Fruit fly (Drosophila melanogaster) whole organism, embryonic: Measurements from ENCODE around the gene CG14227.

Experiments
- BEAF-32 ChIP-seq: fragments of 200-800 bp; sonication (Bioruptor generic); optimal IDR thresholded peaks from 3 replicates; lab custom pipeline; 2017; ENCODE audit warnings: missing biosample characterization, missing genetic modification characterization, mild to moderate bottlenecking, moderate library complexity, missing genetic modification reagents
- CG12219 ChIP-seq: fragments of 200-800 bp; sonication (Bioruptor generic); optimal IDR thresholded peaks from 3 replicates; lab custom pipeline; 2018; ENCODE audit warnings: missing biosample characterization, mild to moderate bottlenecking, missing genetic modification characterization
- CG12236 ChIP-seq: fragments of 200-800 bp; sonication (Bioruptor generic); optimal IDR thresholded peaks from 2 replicates; lab custom pipeline; 2016; ENCODE audit warnings: missing biosample characterization, missing genetic modification characterization
- CG14965 ChIP-seq: fragments of 200-800 bp; sonication (Bioruptor generic); optimal IDR thresholded peaks from 2 replicates; lab custom pipeline; 2016; ENCODE audit warnings: missing biosample characterization, missing genetic modification characterization, borderline replicate concordance
- CG1603 ChIP-seq: fragments of 200-800 bp; sonication (Bioruptor generic); optimal IDR thresholded peaks from 2 replicates; lab custom pipeline; 2019; ENCODE audit warnings: missing biosample characterization, mild to moderate bottlenecking, missing genetic modification characterization, moderate library complexity
- CG1647 ChIP-seq: fragments of 200-800 bp; sonication (Bioruptor generic); optimal IDR thresholded peaks from 3 replicates; lab custom pipeline; 2016; ENCODE audit warnings: missing biosample characterization, missing genetic modification characterization
- CG18476 ChIP-seq: fragments of 200-800 bp; sonication (Bioruptor generic); optimal IDR thresholded peaks from 2 replicates; lab custom pipeline; 2016; ENCODE audit warnings: missing biosample characterization, mild to moderate bottlenecking, missing genetic modification characterization
- CG2199 ChIP-seq: fragments of 200-800 bp; sonication (Bioruptor generic); IDR thresholded peaks from 3 replicates; pipeline ENCODE4 v1.3.6; 2022; ENCODE audit warnings: missing biosample characterization, missing genetic modification characterization
- CG32772 ChIP-seq: fragments of 200-800 bp; sonication (Bioruptor generic); IDR thresholded peaks from 2 replicates; pipeline ENCODE4 v1.3.6; 2022; ENCODE audit warnings: missing biosample characterization, missing genetic modification characterization
- CG3726 ChIP-seq: fragments of 200-800 bp; sonication (Bioruptor generic); IDR thresholded peaks from 3 replicates; pipeline ENCODE4, ENCODE4 v1.3.6; 2022; ENCODE audit warnings: missing biosample characterization, missing genetic modification characterization
- CG3995 ChIP-seq: fragments of 200-800 bp; sonication (Bioruptor generic); optimal IDR thresholded peaks from 3 replicates; lab custom pipeline; 2016; ENCODE audit warnings: missing biosample characterization, missing genetic modification characterization
- CG6854 ChIP-seq: fragments of 200-800 bp; sonication (Bioruptor generic); optimal IDR thresholded peaks from 3 replicates; lab custom pipeline; 2017; ENCODE audit warnings: missing biosample characterization, mild to moderate bottlenecking, missing genetic modification characterization
- CG7963 ChIP-seq: fragments of 200-800 bp; sonication (Bioruptor generic); IDR thresholded peaks from 3 replicates; pipeline ENCODE4 v1.3.6; 2022; ENCODE audit warnings: missing biosample characterization, missing genetic modification characterization; ENCODE audit not compliant: partially characterized antibody
- CG8089 ChIP-seq: fragments of 200-800 bp; sonication (Bioruptor generic); optimal IDR thresholded peaks from 3 replicates; lab custom pipeline; 2016; ENCODE audit warnings: missing biosample characterization, missing genetic modification characterization
- CG8290 ChIP-seq, 3 experiments: fragments of 200-800 bp; sonication (Bioruptor generic); optimal IDR thresholded peaks; 2 replicates each; lab custom pipeline; 2016 to 2019; ENCODE audit warnings: missing biosample characterization in 3 of 3, missing genetic modification characterization in 3 of 3, mild to moderate bottlenecking in 2 of 3, moderate library complexity in 1 of 3
- D19B ChIP-seq: fragments of 200-800 bp; sonication (Bioruptor generic); optimal IDR thresholded peaks from 2 replicates; lab custom pipeline; 2017; ENCODE audit warnings: missing biosample characterization, mild to moderate bottlenecking, missing genetic modification characterization
- ERR ChIP-seq: fragments of 200-800 bp; sonication (Bioruptor generic); optimal IDR thresholded peaks from 2 replicates; lab custom pipeline; 2016; ENCODE audit warnings: missing biosample characterization, missing genetic modification characterization
- Elba2 ChIP-seq: fragments of 200-800 bp; sonication (Bioruptor generic); optimal IDR thresholded peaks from 3 replicates; lab custom pipeline; 2016; ENCODE audit warnings: missing biosample characterization, missing genetic modification characterization
- HHEX ChIP-seq: fragments of 200-800 bp; sonication (Bioruptor generic); optimal IDR thresholded peaks from 3 replicates; lab custom pipeline; 2017; ENCODE audit warnings: missing biosample characterization, mild to moderate bottlenecking, missing genetic modification characterization, missing genetic modification reagents
- HLH4C ChIP-seq: fragments of 200-800 bp; sonication (Bioruptor generic); IDR thresholded peaks from 3 replicates; pipeline ENCODE4 v1.3.6; 2022; ENCODE audit warnings: missing biosample characterization, missing genetic modification characterization; ENCODE audit not compliant: partially characterized antibody
- Med ChIP-seq: fragments of 200-800 bp; sonication (Bioruptor generic); peaks from one replicate; lab custom pipeline; 2016; ENCODE audit warnings: missing biosample characterization, missing genetic modification characterization, mild to moderate bottlenecking, inconsistent platforms, moderate library complexity
- Meics ChIP-seq: fragments of 200-800 bp; sonication (Bioruptor generic); optimal IDR thresholded peaks from 2 replicates; lab custom pipeline; 2017; ENCODE audit warnings: missing biosample characterization, mild to moderate bottlenecking, missing genetic modification characterization
- Neu2 ChIP-seq: fragments of 200-800 bp; sonication (Bioruptor generic); optimal IDR thresholded peaks from 3 replicates; lab custom pipeline; 2016; ENCODE audit warnings: missing biosample characterization, missing genetic modification characterization, borderline replicate concordance
- Nf-YA ChIP-seq: fragments of 200-800 bp; sonication (Bioruptor generic); IDR thresholded peaks from 2 replicates; pipeline ENCODE4 v1.3.6; 2022; ENCODE audit warnings: missing biosample characterization, missing genetic modification characterization
- NfI ChIP-seq: fragments of 200-800 bp; sonication (Bioruptor generic); optimal IDR thresholded peaks from 3 replicates; lab custom pipeline; 2018; ENCODE audit warnings: missing biosample characterization, mild to moderate bottlenecking, missing genetic modification characterization, moderate library complexity
- Ptx1 ChIP-seq: fragments of 200-800 bp; sonication (Bioruptor generic); IDR thresholded peaks from 2 replicates; pipeline ENCODE4 v1.3.6; 2022; ENCODE audit warnings: missing biosample characterization, missing genetic modification characterization
- Rx ChIP-seq: fragments of 200-800 bp; sonication (Bioruptor generic); IDR thresholded peaks from 2 replicates; pipeline ENCODE4 v1.3.6; 2022; ENCODE audit warnings: missing biosample characterization, missing genetic modification characterization
- Ssrp ChIP-seq: fragments of 200-800 bp; sonication (Bioruptor generic); optimal IDR thresholded peaks from 2 replicates; lab custom pipeline; 2018; ENCODE audit warnings: missing biosample characterization, mild to moderate bottlenecking, missing genetic modification characterization, moderate library complexity
- Stat92E ChIP-seq, 3 experiments: fragments of >200 bp in 2 of 3; fragments of 200-800 bp in 1 of 3; sonication (Bioruptor generic) in 1 of 3; optimal IDR thresholded peaks; 2 replicates each; lab custom pipeline; 2017 to 2019; ENCODE audit warnings: missing biosample characterization in 3 of 3, missing genetic modification characterization in 3 of 3, mild to moderate bottlenecking in 1 of 3, moderate library complexity in 1 of 3
- Vsx1 ChIP-seq: fragments of 200-800 bp; sonication (Bioruptor generic); optimal IDR thresholded peaks from 2 replicates; lab custom pipeline; 2017; ENCODE audit warnings: missing biosample characterization, mild to moderate bottlenecking, missing genetic modification characterization, missing genetic modification reagents
- ap ChIP-seq: fragments of 200-800 bp; sonication (Bioruptor generic); IDR thresholded peaks from 2 replicates; pipeline ENCODE4 v1.3.6; 2022; ENCODE audit warnings: missing biosample characterization, missing genetic modification characterization
- ara ChIP-seq: fragments of 200-800 bp; sonication (Bioruptor generic); IDR thresholded peaks from 2 replicates; pipeline ENCODE4 v1.3.6; 2022; ENCODE audit warnings: missing biosample characterization, missing genetic modification characterization
- croc ChIP-seq: fragments of 200-800 bp; sonication (Bioruptor generic); conservative IDR thresholded peaks from 3 replicates; pipeline ENCODE4 v1.3.6; 2022; ENCODE audit warnings: missing biosample characterization, missing genetic modification characterization
- crol ChIP-seq: fragments of 200-800 bp; sonication (Bioruptor generic); IDR thresholded peaks from 2 replicates; pipeline ENCODE4 v1.3.6; 2022; ENCODE audit warnings: missing biosample characterization, missing genetic modification characterization
- cwo ChIP-seq: fragments of 200-800 bp; sonication (Bioruptor generic); optimal IDR thresholded peaks from 3 replicates; lab custom pipeline; 2017; ENCODE audit warnings: missing biosample characterization, missing genetic modification characterization, mild to moderate bottlenecking, moderate library complexity, missing genetic modification reagents
- en ChIP-seq: fragments of 200-800 bp; sonication (Bioruptor generic); optimal IDR thresholded peaks from 2 replicates; lab custom pipeline; 2016; ENCODE audit warnings: missing biosample characterization, missing genetic modification characterization
- eve ChIP-seq, 2 experiments: fragments of >200 bp; optimal IDR thresholded peaks; 2 replicates each; lab custom pipeline; 2017; ENCODE audit warnings: missing biosample characterization in 2 of 2, missing genetic modification characterization in 2 of 2
- gce ChIP-seq: fragments of 200-800 bp; sonication (Bioruptor generic); IDR thresholded peaks from 3 replicates; pipeline ENCODE4 v1.3.6; 2022; ENCODE audit warnings: missing biosample characterization, missing genetic modification characterization
- gsb-n ChIP-seq: fragments of 200-800 bp; sonication (Bioruptor generic); optimal IDR thresholded peaks from 3 replicates; lab custom pipeline; 2018; ENCODE audit warnings: missing biosample characterization, mild to moderate bottlenecking, missing genetic modification characterization
- insv ChIP-seq, 2 experiments: fragments of 200-800 bp; sonication (Bioruptor generic); optimal IDR thresholded peaks; 3 replicates each; lab custom pipeline; 2016 to 2018; ENCODE audit warnings: missing biosample characterization in 2 of 2, missing genetic modification characterization in 2 of 2
- ken ChIP-seq: fragments of 200-800 bp; sonication (Bioruptor generic); IDR thresholded peaks from 3 replicates; pipeline ENCODE4 v1.3.6; 2022; ENCODE audit warnings: missing biosample characterization, missing genetic modification characterization
- lab ChIP-seq: fragments of 200-800 bp; sonication (Bioruptor generic); optimal IDR thresholded peaks from 3 replicates; lab custom pipeline; 2017; ENCODE audit warnings: missing biosample characterization, missing genetic modification characterization, mild to moderate bottlenecking, moderate library complexity, missing genetic modification reagents
- onecut ChIP-seq: fragments of 200-800 bp; sonication (Bioruptor generic); IDR thresholded peaks from 2 replicates; pipeline ENCODE4 v1.3.6; 2022; ENCODE audit warnings: missing biosample characterization, missing genetic modification characterization
- otp ChIP-seq: fragments of 200-800 bp; sonication (Bioruptor generic); IDR thresholded peaks from 3 replicates; pipeline ENCODE4, ENCODE4 v1.3.6; 2022; ENCODE audit warnings: missing biosample characterization, missing genetic modification characterization
- prd ChIP-seq, 3 experiments: fragments of >200 bp in 2 of 3; fragments of 200-800 bp in 1 of 3; sonication (Bioruptor generic) in 1 of 3; optimal IDR thresholded peaks in 2 of 3; IDR thresholded peaks in 1 of 3; 2 replicates in 2 of 3; 3 replicates in 1 of 3; pipeline versions ENCODE4 v1.3.6 to Lab custom; 2017 to 2022; ENCODE audit warnings: missing biosample characterization in 1 of 3, missing genetic modification characterization in 1 of 3
- pros ChIP-seq: fragments of 200-800 bp; sonication (Bioruptor generic); optimal IDR thresholded peaks from 3 replicates; lab custom pipeline; 2019; ENCODE audit warnings: missing biosample characterization, mild to moderate bottlenecking, missing genetic modification characterization, moderate library complexity
- sim ChIP-seq: fragments of 200-800 bp; sonication (Bioruptor generic); IDR thresholded peaks from 2 replicates; pipeline ENCODE4 v1.3.6; 2022; ENCODE audit warnings: missing biosample characterization, missing genetic modification characterization
- sug ChIP-seq: fragments of 200-800 bp; optimal IDR thresholded peaks from 2 replicates; lab custom pipeline; 2019; ENCODE audit warnings: missing biosample characterization, mild to moderate bottlenecking, missing genetic modification characterization, moderate library complexity
- zf30C ChIP-seq: fragments of 200-800 bp; sonication (Bioruptor generic); optimal IDR thresholded peaks from 3 replicates; lab custom pipeline; 2018; ENCODE audit warnings: missing biosample characterization, mild to moderate bottlenecking, missing genetic modification characterization

CG14227 gene

DNA sequence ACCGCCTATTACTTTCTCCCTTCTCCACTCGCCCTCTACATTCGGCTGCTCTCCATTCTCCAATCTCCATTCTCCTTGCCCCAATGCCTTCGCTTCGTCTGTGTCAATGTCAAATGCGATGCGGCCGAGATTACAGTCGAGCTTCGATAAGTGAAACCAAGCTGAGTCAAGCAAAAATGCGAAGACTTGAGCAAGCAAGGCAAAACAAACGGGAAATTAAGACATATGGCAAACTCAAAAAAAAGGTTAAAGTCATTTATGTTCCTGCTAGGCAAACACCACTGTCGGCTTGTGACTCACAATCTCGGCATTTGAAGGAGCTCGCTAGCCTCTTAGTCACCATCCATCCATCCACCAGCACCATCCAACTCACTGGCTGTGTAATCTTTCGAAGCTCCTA is 20.3 kb downstream of the CG14227 start (continued):
- TF ChIP-seq otp (GFP tag; lab: Robert Waterston, UW) = peak; percentile 96
- TF ChIP-seq CG7963 (GFP tag; lab: Robert Waterston, UW) = no peak
- TF ChIP-seq Rx = peak; percentile 91
- TF ChIP-seq CG1647 (GFP tag; lab: Kevin White, UChicago) = peak; percentile 94
- TF ChIP-seq onecut (GFP tag; lab: Robert Waterston, UW) = peak; percentile 96
- TF ChIP-seq CG12236 (GFP tag; lab: Kevin White, UChicago) = peak; percentile 96
- TF ChIP-seq Meics = peak; percentile 91
- peak; percentile 97 for TF ChIP-seq CG8290 (GFP tag; optimal IDR thresholded peaks at IDR 0.05; lab: Kevin White, UChicago)
- peak; percentile 92 to 98 for TF ChIP-seq CG8290 (tag; optimal IDR thresholded peaks at IDR 0.05; lab: Kevin White, UChicago)
- TF ChIP-seq prd (optimal IDR thresholded peaks at IDR 0.05; lab: Kevin White, UChicago) = no peak
- TF ChIP-seq prd (GFP tag; IDR thresholded peaks at IDR 0.05; lab: Robert Waterston, UW) = peak; percentile 95
- no peak for TF ChIP-seq zf30C (GFP tag; lab: Kevin White, UChicago)
- peak; percentile 97 for TF ChIP-seq CG12219 (GFP tag; lab: Kevin White, UChicago)
- TF ChIP-seq en = peak; percentile 96
- peak in 1 of 3 experiments; percentile 90 for TF ChIP-seq Stat92E (GFP tag; optimal IDR thresholded peaks at IDR 0.05; lab: Kevin White, UChicago)
- peak; percentile 67 for TF ChIP-seq D19B (GFP tag; lab: Kevin White, UChicago)
- TF ChIP-seq gsb-n (tag; lab: Kevin White, UChicago) = peak; percentile 96
- TF ChIP-seq croc (GFP tag; lab: Robert Waterston, UW) = peak; percentile 91
- peak; percentile 90 for TF ChIP-seq Ptx1
- TF ChIP-seq ara (GFP tag; lab: Robert Waterston, UW) = peak; percentile 95
- TF ChIP-seq CG1603 = peak; percentile 97
- TF ChIP-seq eve (GFP tag; optimal IDR thresholded peaks at IDR 0.05; lab: Kevin White, UChicago) = peak in 1 of 2 experiments; percentile 55
- TF ChIP-seq HLH4C = no peak
- peak; percentile 69 for TF ChIP-seq Elba2 (GFP tag; lab: Kevin White, UChicago)
- TF ChIP-seq CG18476 (GFP tag; lab: Kevin White, UChicago) = peak; percentile 89
- TF ChIP-seq Ssrp = peak; percentile 95
- TF ChIP-seq CG8089 (GFP tag; lab: Kevin White, UChicago) = peak; percentile 96
- TF ChIP-seq HHEX (GFP tag; lab: Kevin White, UChicago) = peak; percentile 91
- TF ChIP-seq, all 482 proteins: peak for 428

- TF ChIP-seq sug (peak; percentile 32), CG2199 (no peak), pros (GFP tag; lab: Kevin White, UChicago) (no peak), CG3995 (peak; percentile 68), sim (no peak), ERR (GFP tag; lab: Kevin White, UChicago) (peak; percentile 83), CG14965 (GFP tag; lab: Kevin White, UChicago) (no peak), gce (GFP tag; lab: Robert Waterston, UW) (no peak), cwo (GFP tag; lab: Kevin White, UChicago) (peak; percentile 50), BEAF-32 (peak; percentile 7), ap (GFP tag; lab: Robert Waterston, UW) (no peak), CG6854 (GFP tag; lab: Kevin White, UChicago) (no peak), Vsx1 (GFP tag; lab: Kevin White, UChicago) (no peak), Neu2 (GFP tag; lab: Kevin White, UChicago) (no peak), insv (GFP tag; optimal IDR thresholded peaks at IDR 0.05; lab: Kevin White, UChicago) (peak in 1 of 2 experiments; percentile 84), ken (no peak), lab (GFP tag; lab: Kevin White, UChicago) (no peak), crol (GFP tag; lab: Robert Waterston, UW) (peak; percentile 77), CG32772 (no peak), NfI (no peak), Med (GFP tag; lab: Kevin White, UChicago) (peak; percentile 67), CG3726 (GFP tag; lab: Robert Waterston, UW) (no peak), Elba2 (GFP tag; lab: Kevin White, UChicago) (peak; percentile 92), Nf-YA (no peak)
Observed at dm6 chrX:19667444-19668104, 21.2 kb downstream of the CG14227 start.
